Fruit fly (Drosophila melanogaster) whole organism, embryonic: ENCODE measurements around the gene Wdr33.

Source experiments
- Abd-B ChIP-seq: fragments of 200-800 bp; sonication (Bioruptor generic); optimal IDR thresholded peaks from 2 replicates; lab custom pipeline; 2018; ENCODE audit warnings: missing biosample characterization, mild to moderate bottlenecking, missing genetic modification characterization, moderate library complexity
- CG10462 ChIP-seq: fragments of 200-800 bp; sonication (Bioruptor generic); optimal IDR thresholded peaks from 2 replicates; lab custom pipeline; 2016; ENCODE audit warnings: missing biosample characterization, missing genetic modification characterization
- CG12236 ChIP-seq: fragments of 200-800 bp; sonication (Bioruptor generic); optimal IDR thresholded peaks from 2 replicates; lab custom pipeline; 2016; ENCODE audit warnings: missing biosample characterization, missing genetic modification characterization
- CG12299 ChIP-seq: fragments of 200-800 bp; sonication (Bioruptor generic); optimal IDR thresholded peaks from 2 replicates; lab custom pipeline; 2018; ENCODE audit warnings: missing biosample characterization, mild to moderate bottlenecking, missing genetic modification characterization
- CG14860 ChIP-seq: fragments of 200-800 bp; sonication (Bioruptor generic); IDR thresholded peaks from 3 replicates; pipeline ENCODE4 v1.3.6; 2022; ENCODE audit warnings: missing biosample characterization, missing genetic modification characterization; ENCODE audit not compliant: partially characterized antibody
- CG15011 ChIP-seq: fragments of 200-800 bp; sonication (Bioruptor generic); optimal IDR thresholded peaks from 3 replicates; lab custom pipeline; 2018; ENCODE audit warnings: missing biosample characterization, mild to moderate bottlenecking, missing genetic modification characterization
- CG1603 ChIP-seq: fragments of 200-800 bp; sonication (Bioruptor generic); optimal IDR thresholded peaks from 2 replicates; lab custom pipeline; 2019; ENCODE audit warnings: missing biosample characterization, mild to moderate bottlenecking, missing genetic modification characterization, moderate library complexity
- CG16815 ChIP-seq: fragments of 200-800 bp; sonication (Bioruptor generic); optimal IDR thresholded peaks from 3 replicates; lab custom pipeline; 2017; ENCODE audit warnings: missing biosample characterization, mild to moderate bottlenecking, missing genetic modification characterization
- CG18619 ChIP-seq: fragments of 200-800 bp; sonication (Bioruptor generic); optimal IDR thresholded peaks from 3 replicates; lab custom pipeline; 2017; ENCODE audit warnings: missing biosample characterization, mild to moderate bottlenecking, missing genetic modification characterization
- CG32532 ChIP-seq: fragments of 200-800 bp; sonication (Bioruptor generic); IDR thresholded peaks from 2 replicates; pipeline ENCODE4 v1.3.6; 2022; ENCODE audit warnings: missing biosample characterization, missing genetic modification characterization
- CG4707 ChIP-seq: fragments of 200-800 bp; sonication (Bioruptor generic); optimal IDR thresholded peaks from 2 replicates; lab custom pipeline; 2018; ENCODE audit warnings: missing biosample characterization, mild to moderate bottlenecking, missing genetic modification characterization, moderate library complexity
- CG5953 ChIP-seq: fragments of 200-800 bp; sonication (Bioruptor generic); IDR thresholded peaks from 2 replicates; pipeline ENCODE4 v1.3.6; 2022; ENCODE audit warnings: missing biosample characterization, missing genetic modification characterization
- CG6254 ChIP-seq: fragments of 200-800 bp; sonication (Bioruptor generic); optimal IDR thresholded peaks from 3 replicates; lab custom pipeline; 2017; ENCODE audit warnings: mild to moderate bottlenecking, missing biosample characterization, missing genetic modification reagents, missing genetic modification characterization
- CG6683 ChIP-seq: fragments of 200-800 bp; sonication (Bioruptor generic); optimal IDR thresholded peaks from 2 replicates; lab custom pipeline; 2017; ENCODE audit warnings: missing biosample characterization, mild to moderate bottlenecking, missing genetic modification characterization, missing genetic modification reagents
- CG8089 ChIP-seq: fragments of 200-800 bp; sonication (Bioruptor generic); optimal IDR thresholded peaks from 3 replicates; lab custom pipeline; 2016; ENCODE audit warnings: missing biosample characterization, missing genetic modification characterization
- CG8765 ChIP-seq: fragments of 200-800 bp; sonication (Bioruptor generic); IDR thresholded peaks from 2 replicates; pipeline ENCODE4 v1.3.6; 2022; ENCODE audit warnings: missing biosample characterization, missing genetic modification characterization
- CG9727 ChIP-seq: fragments of 200-800 bp; sonication (Bioruptor generic); optimal IDR thresholded peaks from 3 replicates; lab custom pipeline; 2017; ENCODE audit warnings: missing biosample characterization, mild to moderate bottlenecking, missing genetic modification characterization
- CG9876 ChIP-seq: fragments of 200-800 bp; sonication (Bioruptor generic); optimal IDR thresholded peaks from 2 replicates; lab custom pipeline; 2016; ENCODE audit warnings: missing biosample characterization, missing genetic modification characterization
- CG9932 ChIP-seq: fragments of 200-800 bp; sonication (Bioruptor generic); IDR thresholded peaks from 2 replicates; pipeline ENCODE4 v1.3.6; 2022; ENCODE audit warnings: missing biosample characterization, missing genetic modification characterization
- Chrac-16 ChIP-seq: fragments of 200-800 bp; sonication (Bioruptor generic); optimal IDR thresholded peaks from 3 replicates; lab custom pipeline; 2016; ENCODE audit warnings: missing biosample characterization, missing genetic modification characterization
- Dip3 ChIP-seq: fragments of 200-800 bp; sonication (Bioruptor generic); optimal IDR thresholded peaks from 3 replicates; lab custom pipeline; 2016; ENCODE audit warnings: missing biosample characterization, missing genetic modification characterization
- HmgZ ChIP-seq: fragments of 200-800 bp; sonication (Bioruptor generic); optimal IDR thresholded peaks from 2 replicates; lab custom pipeline; 2018; ENCODE audit warnings: missing biosample characterization, mild to moderate bottlenecking, missing genetic modification characterization
- Med ChIP-seq: fragments of 200-800 bp; sonication (Bioruptor generic); peaks from one replicate; lab custom pipeline; 2016; ENCODE audit warnings: missing biosample characterization, missing genetic modification characterization, mild to moderate bottlenecking, inconsistent platforms, moderate library complexity
- NK7.1 ChIP-seq: fragments of 200-800 bp; sonication (Bioruptor generic); optimal IDR thresholded peaks from 3 replicates; lab custom pipeline; 2016; ENCODE audit warnings: missing biosample characterization, missing genetic modification characterization
- Nf-YB ChIP-seq: fragments of 200-800 bp; sonication (Bioruptor generic); optimal IDR thresholded peaks from 3 replicates; lab custom pipeline; 2019; ENCODE audit warnings: missing biosample characterization, mild to moderate bottlenecking, missing genetic modification characterization, moderate library complexity
- Oli ChIP-seq: fragments of 200-800 bp; sonication (Bioruptor generic); optimal IDR thresholded peaks from 2 replicates; lab custom pipeline; 2018; ENCODE audit warnings: missing biosample characterization, mild to moderate bottlenecking, missing genetic modification characterization, moderate library complexity
- PHDP ChIP-seq: fragments of 200-800 bp; sonication (Bioruptor generic); optimal IDR thresholded peaks from 3 replicates; lab custom pipeline; 2018; ENCODE audit warnings: missing biosample characterization, mild to moderate bottlenecking, missing genetic modification characterization, moderate library complexity
- Poxn ChIP-seq: fragments of 200-800 bp; sonication (Bioruptor generic); IDR thresholded peaks from 2 replicates; pipeline ENCODE4 v1.3.6; 2022; ENCODE audit warnings: missing biosample characterization, missing genetic modification characterization
- Tbp ChIP-seq: fragments of >200 bp; optimal IDR thresholded peaks from 2 replicates; lab custom pipeline; 2018; ENCODE audit warnings: missing biosample characterization, missing genetic modification characterization
- Trl ChIP-seq, 3 experiments: fragments of >200 bp in 2 of 3; fragments of 200-800 bp in 1 of 3; sonication (Bioruptor generic) in 1 of 3; optimal IDR thresholded peaks; 2 replicates in 1 of 3; 3 replicates in 2 of 3; lab custom pipeline; 2016 to 2017; ENCODE audit warnings: missing biosample characterization in 1 of 3, missing genetic modification characterization in 1 of 3
- Xrp1 ChIP-seq: fragments of 200-800 bp; sonication (Bioruptor generic); IDR thresholded peaks from 2 replicates; pipeline ENCODE4 v1.3.6; 2022; ENCODE audit warnings: missing biosample characterization, missing genetic modification characterization
- chinmo ChIP-seq: fragments of 200-800 bp; sonication (Bioruptor generic); IDR thresholded peaks from 4 replicates; pipeline ENCODE4 v1.3.6; 2022; ENCODE audit warnings: missing biosample characterization, missing genetic modification characterization; ENCODE audit not compliant: partially characterized antibody
- dm ChIP-seq: fragments of 200-800 bp; sonication (Bioruptor generic); optimal IDR thresholded peaks from 3 replicates; lab custom pipeline; 2016; ENCODE audit warnings: missing biosample characterization, missing genetic modification characterization
- dmrt99B ChIP-seq: fragments of 200-800 bp; sonication (Bioruptor generic); optimal IDR thresholded peaks from 2 replicates; lab custom pipeline; 2018; ENCODE audit warnings: missing biosample characterization, mild to moderate bottlenecking, missing genetic modification characterization, moderate library complexity
- en ChIP-seq: fragments of 200-800 bp; sonication (Bioruptor generic); optimal IDR thresholded peaks from 2 replicates; lab custom pipeline; 2016; ENCODE audit warnings: missing biosample characterization, missing genetic modification characterization
- ftz-f1 ChIP-seq: fragments of 200-800 bp; sonication (Bioruptor generic); optimal IDR thresholded peaks from 2 replicates; lab custom pipeline; 2016; ENCODE audit warnings: missing biosample characterization, missing genetic modification characterization
- gcm2 ChIP-seq: fragments of 200-800 bp; sonication (Bioruptor generic); optimal IDR thresholded peaks from 2 replicates; lab custom pipeline; 2016; ENCODE audit warnings: missing biosample characterization, missing genetic modification characterization
- gsb-n ChIP-seq: fragments of 200-800 bp; sonication (Bioruptor generic); optimal IDR thresholded peaks from 3 replicates; lab custom pipeline; 2018; ENCODE audit warnings: missing biosample characterization, mild to moderate bottlenecking, missing genetic modification characterization
- ham ChIP-seq: fragments of 200-800 bp; sonication (Bioruptor generic); IDR thresholded peaks from 2 replicates; pipeline ENCODE4 v1.3.6; 2022; ENCODE audit warnings: missing biosample characterization, missing genetic modification characterization
- lilli ChIP-seq: fragments of 200-800 bp; sonication (Bioruptor generic); optimal IDR thresholded peaks from 3 replicates; lab custom pipeline; 2016; ENCODE audit warnings: missing biosample characterization, missing genetic modification characterization
- mirr ChIP-seq: fragments of 200-800 bp; sonication (Bioruptor generic); optimal IDR thresholded peaks from 3 replicates; lab custom pipeline; 2018; ENCODE audit warnings: missing biosample characterization, mild to moderate bottlenecking, missing genetic modification characterization
- nerfin-2 ChIP-seq: fragments of 200-800 bp; sonication (Bioruptor generic); IDR thresholded peaks from 2 replicates; pipeline ENCODE4 v1.3.6; 2022; ENCODE audit warnings: missing biosample characterization, missing genetic modification characterization; ENCODE audit not compliant: partially characterized antibody
- peb ChIP-seq: fragments of 200-800 bp; sonication (Bioruptor generic); IDR thresholded peaks from 2 replicates; pipeline ENCODE4 v1.3.6; 2022; ENCODE audit warnings: missing biosample characterization, missing genetic modification characterization
- stwl ChIP-seq: fragments of 200-800 bp; sonication (Bioruptor generic); optimal IDR thresholded peaks from 3 replicates; lab custom pipeline; 2018; ENCODE audit warnings: missing biosample characterization, mild to moderate bottlenecking, missing genetic modification characterization, moderate library complexity
- tin ChIP-seq: fragments of 200-800 bp; sonication (Bioruptor generic); optimal IDR thresholded peaks from 3 replicates; lab custom pipeline; 2016; ENCODE audit warnings: missing biosample characterization, missing genetic modification characterization
- trem ChIP-seq: fragments of 200-800 bp; optimal IDR thresholded peaks from 3 replicates; lab custom pipeline; 2019; ENCODE audit warnings: missing biosample characterization, mild to moderate bottlenecking, missing genetic modification characterization, moderate library complexity
- ttk ChIP-seq: fragments of 200-800 bp; sonication (Bioruptor generic); IDR thresholded peaks from 2 replicates; pipeline ENCODE4 v2.1.2; 2022; ENCODE audit warnings: missing biosample characterization, missing genetic modification characterization
- vfl ChIP-seq: fragments of 200-800 bp; sonication (Bioruptor generic); optimal IDR thresholded peaks from 2 replicates; lab custom pipeline; 2016; ENCODE audit warnings: missing biosample characterization, missing genetic modification characterization
- z ChIP-seq: fragments of 200-800 bp; sonication (Bioruptor generic); IDR thresholded peaks from 3 replicates; pipeline ENCODE4 v1.3.6; 2022; ENCODE audit warnings: missing biosample characterization, missing genetic modification characterization

Gene Wdr33

dm6 chr3R:5648569-5649476 lies 11.6 kb upstream of the Wdr33 start, which contains the start of the genes MTA1-like and Sec23 (continued):
- TF ChIP-seq Xrp1 (GFP tag; lab: Robert Waterston, UW) = no peak
- TF ChIP-seq HmgZ (tag; lab: Kevin White, UChicago) = peak; percentile 26
- TF ChIP-seq dm = peak; percentile 36
- TF ChIP-seq en (GFP tag; lab: Kevin White, UChicago) = no peak
- peak; percentile 71 for TF ChIP-seq Abd-B (GFP tag; lab: Kevin White, UChicago)
- peak; percentile 95 for TF ChIP-seq CG14860
- TF ChIP-seq CG18619 = peak; percentile 57
- TF ChIP-seq CG8089 = no peak
- TF ChIP-seq Med (GFP tag; lab: Kevin White, UChicago) = peak; percentile 80
- TF ChIP-seq CG8765 = no peak; the same call in 1 of the 2 replicates
- TF ChIP-seq vfl (GFP tag; lab: Kevin White, UChicago) = no peak
- peak; percentile 31 for TF ChIP-seq CG10462 (GFP tag; lab: Kevin White, UChicago)
- peak; percentile 80 for TF ChIP-seq CG9932 (GFP tag; lab: Robert Waterston, UW)
- no peak for TF ChIP-seq Trl (optimal IDR thresholded peaks at IDR 0.05; lab: Kevin White, UChicago)
- peak; percentile 14 for TF ChIP-seq Trl (GFP tag; optimal IDR thresholded peaks at IDR 0.05; lab: Kevin White, UChicago)
- TF ChIP-seq lilli = peak; percentile 65
- TF ChIP-seq gcm2 (GFP tag; lab: Kevin White, UChicago) = peak; percentile 47
- no peak for TF ChIP-seq Poxn (GFP tag; lab: Robert Waterston, UW)
- TF ChIP-seq CG12299 = no peak
- TF ChIP-seq peb (GFP tag; lab: Robert Waterston, UW) = no peak
- no peak for TF ChIP-seq mirr
- peak; percentile 57 for TF ChIP-seq tin
- TF ChIP-seq NK7.1 = no peak
- no peak for TF ChIP-seq Tbp (GFP tag; lab: Kevin White, UChicago)
- peak; percentile 85 for TF ChIP-seq nerfin-2
- TF ChIP-seq CG1603 (tag; lab: Kevin White, UChicago) = peak; percentile 49
- no peak for TF ChIP-seq ftz-f1 (GFP tag; lab: Kevin White, UChicago)
- TF ChIP-seq CG6254 (GFP tag; lab: Kevin White, UChicago) = no peak
- no peak for TF ChIP-seq CG9876 (GFP tag; lab: Kevin White, UChicago)
- peak; percentile 38 for TF ChIP-seq CG16815 (GFP tag; lab: Kevin White, UChicago)
- peak; percentile 43 for TF ChIP-seq Chrac-16 (GFP tag; lab: Kevin White, UChicago)
- TF ChIP-seq ttk (GFP tag; lab: Robert Waterston, UW) = peak; percentile 37; the same call in 1 of the 2 replicates
- peak; percentile 74 for TF ChIP-seq CG9727 (GFP tag; lab: Kevin White, UChicago)
- TF ChIP-seq Nf-YB (GFP tag; lab: Kevin White, UChicago) = peak; percentile 36
- no peak for TF ChIP-seq z
- no peak for TF ChIP-seq CG6683 (GFP tag; lab: Kevin White, UChicago)
- TF ChIP-seq trem (tag; lab: Kevin White, UChicago) = peak; percentile 75
- TF ChIP-seq Dip3 = peak; percentile 5
- no peak for TF ChIP-seq CG15011
- peak; percentile 43; the same call in 1 of the 2 replicates for TF ChIP-seq CG32532
- TF ChIP-seq chinmo = peak; percentile 96
- TF ChIP-seq CG12236 (GFP tag; lab: Kevin White, UChicago) = no peak
- TF ChIP-seq Oli = peak; percentile 32
- no peak for TF ChIP-seq CG5953 (GFP tag; lab: Robert Waterston, UW)
- TF ChIP-seq stwl = no peak
- TF ChIP-seq gsb-n (tag; lab: Kevin White, UChicago) = peak; percentile 25
- peak; percentile 48 for TF ChIP-seq PHDP (tag; lab: Kevin White, UChicago)
- TF ChIP-seq CG4707 (GFP tag; lab: Kevin White, UChicago) = no peak
- TF ChIP-seq ham (GFP tag; lab: Robert Waterston, UW) = no peak
- peak; percentile 51 for TF ChIP-seq dmrt99B (tag; lab: Kevin White, UChicago)
